Fruit fly (Drosophila melanogaster): ENCODE data around the gene Pcp.

The Pcp gene

dm6 chr2L:7028440-7028839, 7.0 kb downstream of the Pcp start:
- TF ChIP-seq Med (GFP tag) (peak; percentile 12), lilli (GFP tag; optimal IDR thresholded peaks at IDR 0.05) (no peak), nom (GFP tag; optimal IDR thresholded peaks at IDR 0.05) (peak; percentile 65)

- no peak for TF ChIP-seq Neu2 (GFP tag; optimal IDR thresholded peaks at IDR 0.05; ENCODE audit: borderline replicate concordance)
- no peak for TF ChIP-seq psq (GFP tag; optimal IDR thresholded peaks at IDR 0.05)
- TF ChIP-seq tio (GFP tag; optimal IDR thresholded peaks at IDR 0.05) = no peak
- TF ChIP-seq E2f2 (GFP tag; IDR thresholded peaks at IDR 0.05) = 0 out of 2 replicates have a peak, but pooled peaks have one; percentile 10
- peak; percentile 4 for TF ChIP-seq CG31365 (tag; optimal IDR thresholded peaks at IDR 0.05)
- TF ChIP-seq CG8478 (optimal IDR thresholded peaks at IDR 0.05) = no peak
- TF ChIP-seq croc (GFP tag; conservative IDR thresholded peaks at IDR 0.05) = no peak
- peak; percentile 74 for TF ChIP-seq CTCF (GFP tag; optimal IDR thresholded peaks at IDR 0.05)
- no peak for TF ChIP-seq Ets65A (GFP tag)
- no peak for TF ChIP-seq tup (GFP tag; optimal IDR thresholded peaks at IDR 0.05)
- no peak for TF ChIP-seq CG10274 (GFP tag; optimal IDR thresholded peaks at IDR 0.05)
- TF ChIP-seq Bgb (GFP tag; IDR thresholded peaks at IDR 0.05; ENCODE audit: partially characterized antibody) = peak; percentile 55
- TF ChIP-seq sens (GFP tag) = no peak
- TF ChIP-seq insv (GFP tag; optimal IDR thresholded peaks at IDR 0.05) = peak in 1 of 2 experiments; percentile 46
- TF ChIP-seq CG15073 (GFP tag; optimal IDR thresholded peaks at IDR 0.05) = no peak
- no peak for TF ChIP-seq CG8359 (GFP tag; optimal IDR thresholded peaks at IDR 0.05; ENCODE audit: borderline replicate concordance)
- no peak for TF ChIP-seq dmrt11E (tag; optimal IDR thresholded peaks at IDR 0.05)
- peak; percentile 42; the same call in 1 of the 2 replicates for TF ChIP-seq bbx (GFP tag; IDR thresholded peaks at IDR 0.05; ENCODE audit: partially characterized antibody)
- TF ChIP-seq CG6272 (GFP tag; IDR thresholded peaks at IDR 0.05) = no peak
- no peak for TF ChIP-seq CG13624 (GFP tag; optimal IDR thresholded peaks at IDR 0.05)
- TF ChIP-seq Myb (GFP tag; optimal IDR thresholded peaks at IDR 0.05) = peak; percentile 15
- TF ChIP-seq tna (GFP tag; IDR thresholded peaks at IDR 0.05; ENCODE audit: partially characterized antibody) = no peak
- TF ChIP-seq amos (GFP tag; IDR thresholded peaks at IDR 0.05; ENCODE audit: partially characterized antibody) = peak; percentile 36; the same call in 1 of the 2 replicates
- TF ChIP-seq lov (optimal IDR thresholded peaks at IDR 0.05) = no peak
- no peak for TF ChIP-seq lov (GFP tag; IDR thresholded peaks at IDR 0.05)
- TF ChIP-seq chinmo (GFP tag; IDR thresholded peaks at IDR 0.05; ENCODE audit: partially characterized antibody) = peak; percentile 52; the same call in 1 of the 4 replicates
- no peak for TF ChIP-seq sr (GFP tag; IDR thresholded peaks at IDR 0.05)
- no peak for TF ChIP-seq Stat92E (GFP tag; optimal IDR thresholded peaks at IDR 0.05)
- peak; percentile 11 for TF ChIP-seq Dp (GFP tag; optimal IDR thresholded peaks at IDR 0.05)
- no peak for TF ChIP-seq ara (GFP tag; IDR thresholded peaks at IDR 0.05)
Observed at dm6 chr2L:7028990-7029389, 7.5 kb downstream of the Pcp start.

- no peak for TF ChIP-seq Oli (tag; optimal IDR thresholded peaks at IDR 0.05)
- no peak for TF ChIP-seq CG11723 (GFP tag; optimal IDR thresholded peaks at IDR 0.05)
- no peak for TF ChIP-seq da (GFP tag; optimal IDR thresholded peaks at IDR 0.05)
- peak; percentile 95 for TF ChIP-seq Med (GFP tag)
- TF ChIP-seq CG12744 (GFP tag; optimal IDR thresholded peaks at IDR 0.05) = peak; percentile 62
- no peak for TF ChIP-seq ttk (GFP tag; IDR thresholded peaks at IDR 0.05)
- no peak for TF ChIP-seq ham (GFP tag; IDR thresholded peaks at IDR 0.05)
- TF ChIP-seq ab (GFP tag; optimal IDR thresholded peaks at IDR 0.05) = no peak
- no peak for TF ChIP-seq CG8089 (GFP tag; optimal IDR thresholded peaks at IDR 0.05)
- TF ChIP-seq CoRest (tag; optimal IDR thresholded peaks at IDR 0.05) = peak; percentile 46
- TF ChIP-seq Deaf1 (tag; optimal IDR thresholded peaks at IDR 0.05) = peak; percentile 58
- TF ChIP-seq CG6813 (GFP tag; optimal IDR thresholded peaks at IDR 0.05) = no peak
- TF ChIP-seq CG18764 (GFP tag; optimal IDR thresholded peaks at IDR 0.05) = no peak
- TF ChIP-seq CG6272 (GFP tag; IDR thresholded peaks at IDR 0.05) = peak; percentile 61
- TF ChIP-seq slp2 (GFP tag; optimal IDR thresholded peaks at IDR 0.05) = no peak
- TF ChIP-seq CG4820 (GFP tag; optimal IDR thresholded peaks at IDR 0.05) = no peak
- no peak for TF ChIP-seq Kr (GFP tag; optimal IDR thresholded peaks at IDR 0.05)
- no peak for TF ChIP-seq CG10959 (GFP tag; IDR thresholded peaks at IDR 0.05)
- no peak for TF ChIP-seq Drgx (GFP tag; IDR thresholded peaks at IDR 0.05)
- peak; percentile 41; the same call in 2 of the 3 replicates for TF ChIP-seq Aef1 (GFP tag; IDR thresholded peaks at IDR 0.05)
- TF ChIP-seq bowl (GFP tag; IDR thresholded peaks at IDR 0.05) = no peak
Observed at dm6 chr2L:7032517-7032951, 11.1 kb downstream of the Pcp start, which contains the start of the genes Rab30 and Caper. Gene Rab30 (minus strand): TSS chr2L:7032606. Gene Caper (plus strand): TSS chr2L:7032721.
